Worm (Caenorhabditis elegans) whole organism, L2 larva: Measurements from ENCODE around the gene F48B9.8.
A peak's percentile ranks its signal among the peaks of the same experiment; 100 is the strongest.

Experiments
- nhr-10 ChIP-seq: sonication (generic microtip); optimal IDR thresholded peaks from 2 replicates; lab custom pipeline; 2017; ENCODE audit warnings: missing biosample characterization, missing genetic modification characterization
- nhr-12 ChIP-seq: fragments of 150-350 bp; optimal IDR thresholded peaks from 2 replicates; lab custom pipeline; 2014; ENCODE audit warnings: missing biosample characterization, missing genetic modification characterization
- nhr-25 ChIP-seq: fragments of 150-350 bp; sonication (generic microtip); optimal IDR thresholded peaks from 3 replicates; lab custom pipeline; 2014; ENCODE audit warnings: missing biosample characterization, missing genetic modification characterization
- nhr-6 ChIP-seq: fragments of 150-350 bp; optimal IDR thresholded peaks from 2 replicates; lab custom pipeline; 2014; ENCODE audit warnings: missing biosample characterization, missing genetic modification characterization
- nhr-77 ChIP-seq: fragments of 150-350 bp; optimal IDR thresholded peaks from 2 replicates; lab custom pipeline; 2014; ENCODE audit warnings: missing biosample characterization, missing genetic modification characterization
- skn-1 ChIP-seq: sonication (generic microtip); optimal IDR thresholded peaks from 2 replicates; lab custom pipeline; 2017; ENCODE audit warnings: missing biosample characterization, missing genetic modification characterization

ce11 chrX:2215108-2215507, 38.9 kb upstream of the F48B9.8 start:
- no peak for TF ChIP-seq nhr-77 (tag; lab: Kevin White, UChicago)
- no peak for TF ChIP-seq skn-1 (tag; lab: Kevin White, UChicago)
- no peak for TF ChIP-seq nhr-6 (tag; lab: Kevin White, UChicago)
- no peak for TF ChIP-seq nhr-10 (tag; lab: Kevin White, UChicago)
- TF ChIP-seq nhr-12 = no peak
- peak; percentile 11 for TF ChIP-seq nhr-25 (tag; lab: Kevin White, UChicago)
